Worm (Caenorhabditis elegans): Measurements from ENCODE around the gene pas-6.

Gene pas-6

DNA sequence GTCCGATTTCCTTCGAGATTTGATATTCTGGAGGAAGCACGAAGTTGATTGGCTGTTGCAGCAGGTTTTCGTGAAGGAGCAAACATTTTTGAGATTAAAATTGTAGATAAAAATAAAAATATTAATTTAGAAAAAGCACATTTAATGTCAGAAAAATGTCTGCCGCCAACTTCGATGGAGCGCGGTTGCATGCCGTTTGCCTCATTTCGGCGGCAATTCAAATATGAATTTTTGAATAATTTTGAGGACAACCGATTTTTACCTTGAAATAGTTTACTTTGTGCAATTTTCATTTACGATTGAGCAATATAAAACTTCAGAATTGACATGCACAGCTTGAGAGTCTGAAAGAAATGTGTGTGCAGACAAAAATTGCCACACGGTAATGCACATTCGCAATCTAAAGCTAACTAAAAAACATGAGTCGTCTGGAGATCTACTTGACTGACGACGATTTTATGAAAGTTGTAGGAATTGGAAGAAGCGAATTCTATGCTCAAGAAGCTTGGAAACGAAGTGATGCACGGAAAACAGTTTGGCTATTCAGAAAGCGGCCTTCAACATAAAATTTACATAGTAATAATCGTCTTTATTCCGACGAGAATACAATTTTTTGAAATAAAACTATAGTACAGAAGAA, 12.4 kb upstream of the pas-6 start, which contains the start of gene zhit-1 (continued):
- TF ChIP-seq jun-1 (tag; optimal IDR thresholded peaks at IDR 0.05) (no peak), nhr-71 (tag; optimal IDR thresholded peaks at IDR 0.05) (peak; percentile 47), mef-2 (tag; optimal IDR thresholded peaks at IDR 0.05) (no peak), nhr-47 (tag; optimal IDR thresholded peaks at IDR 0.05) (peak; percentile 52), tbx-2 (tag; optimal IDR thresholded peaks at IDR 0.05) (no peak), alr-1 (tag; optimal IDR thresholded peaks at IDR 0.05; ENCODE audit: borderline replicate concordance) (peak; percentile 85), aha-1 (tag; optimal IDR thresholded peaks at IDR 0.05) (no peak), irx-1 (tag; optimal IDR thresholded peaks at IDR 0.05) (no peak), C16A3.4 (tag; optimal IDR thresholded peaks at IDR 0.05) (peak; percentile 23), C04F5.9 (tag; optimal IDR thresholded peaks at IDR 0.05) (no peak)

DNA sequence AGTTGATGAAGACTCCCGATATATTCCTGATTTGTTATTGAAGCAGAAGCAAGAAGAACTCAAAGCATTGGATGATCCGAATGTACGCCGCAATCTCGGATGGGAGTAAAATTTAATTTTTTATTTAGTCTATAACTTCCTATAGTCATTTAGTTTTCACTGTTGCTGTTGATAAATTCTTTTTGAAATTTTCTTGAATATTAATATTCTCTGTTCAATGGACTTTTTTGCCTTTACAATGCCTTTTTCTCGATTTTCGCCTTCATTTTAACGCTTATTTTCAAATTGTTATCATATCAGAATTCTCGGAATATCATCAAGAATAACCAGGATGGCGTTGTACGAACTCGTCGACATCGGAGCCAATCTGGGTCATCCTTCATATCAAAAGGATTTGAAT, 10.2 kb upstream of the pas-6 start, which contains the start of gene crn-2:
Gene crn-2, plus strand, starts transcription at position 301 of the 400 bp plus-strand sequence.
- no peak for TF ChIP-seq aha-1 (tag; optimal IDR thresholded peaks at IDR 0.05)

DNA sequence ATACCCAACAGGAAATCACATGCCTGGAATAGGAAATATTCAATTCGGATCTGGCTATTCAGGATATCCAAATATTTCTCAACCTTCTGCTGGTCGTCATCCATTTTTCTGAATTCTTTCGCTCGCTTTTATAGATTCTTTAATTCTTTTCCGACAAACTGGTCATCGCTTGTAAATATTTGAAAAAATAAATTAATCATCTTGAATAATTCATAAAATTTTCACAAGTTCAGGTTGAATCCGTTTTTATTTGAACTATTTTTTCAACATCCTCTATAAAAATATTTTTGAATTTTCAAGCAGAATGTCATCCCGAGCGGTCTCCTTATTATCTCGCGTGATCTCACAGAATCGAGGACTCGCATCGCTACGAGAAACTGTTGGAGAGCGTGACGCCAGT, 9.3 kb upstream of the pas-6 start, which contains the start of gene mrpl-48:
Gene mrpl-48, plus strand, starts transcription at position 301 of the 400 bp plus-strand sequence.
- TF ChIP-seq zip-4 (GFP tag; optimal IDR thresholded peaks at IDR 0.05) (no peak), mdl-1 (tag; optimal IDR thresholded peaks at IDR 0.05) (no peak), unc-62 (GFP tag; optimal IDR thresholded peaks at IDR 0.05) (no peak), ces-1 (GFP tag; optimal IDR thresholded peaks at IDR 0.05) (no peak), egl-13 (tag; optimal IDR thresholded peaks at IDR 0.05) (no peak), elt-2 (tag; optimal IDR thresholded peaks at IDR 0.05) (no peak), hlh-4 (tag; optimal IDR thresholded peaks at IDR 0.05) (no peak), lir-3 (tag; optimal IDR thresholded peaks at IDR 0.05; ENCODE audit: poor library complexity) (no peak), sox-4 (tag; optimal IDR thresholded peaks at IDR 0.05) (no peak), mef-2 (tag; optimal IDR thresholded peaks at IDR 0.05) (no peak), blmp-1 (tag; optimal IDR thresholded peaks at IDR 0.05) (no peak), ceh-88 (GFP tag; IDR thresholded peaks at IDR 0.05) (no peak), lin-35 (GFP tag; optimal IDR thresholded peaks at IDR 0.05) (no peak), alr-1 (tag; optimal IDR thresholded peaks at IDR 0.05; ENCODE audit: borderline replicate concordance) (no peak), ceh-63 (GFP tag; optimal IDR thresholded peaks at IDR 0.05) (no peak)

DNA sequence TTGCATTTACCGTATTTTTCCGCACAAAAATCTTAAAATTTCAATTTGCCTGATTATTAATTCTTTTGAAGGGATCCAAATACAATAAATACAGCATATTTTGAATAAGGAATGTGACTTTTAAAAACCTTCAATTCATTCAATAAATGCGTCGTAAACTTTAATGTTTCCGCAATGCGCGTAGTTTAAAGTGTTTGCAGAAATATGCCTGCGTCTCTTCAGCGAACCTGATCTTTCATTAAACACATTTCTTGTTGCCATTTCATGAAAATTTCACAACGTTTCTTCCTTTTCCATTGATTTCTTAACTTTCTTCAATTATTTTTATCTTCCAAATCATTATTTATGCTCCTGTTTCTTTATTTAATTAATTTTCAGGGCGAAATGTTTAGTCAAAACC, 8.2 kb upstream of the pas-6 start, which contains the start of gene vps-37:
Gene vps-37, plus strand, starts transcription at position 378 of the 400 bp plus-strand sequence.
- peak; percentile 35 for TF ChIP-seq sox-4 (tag; optimal IDR thresholded peaks at IDR 0.05)
- TF ChIP-seq pqm-1 (tag; optimal IDR thresholded peaks at IDR 0.05), result no peak
- TF ChIP-seq efl-3 (GFP tag; optimal IDR thresholded peaks at IDR 0.05), result no peak
- TF ChIP-seq lin-39 (tag; optimal IDR thresholded peaks at IDR 0.05), result peak; percentile 61
- TF ChIP-seq F16B12.6 (tag; optimal IDR thresholded peaks at IDR 0.05), result peak; percentile 99
- TF ChIP-seq elt-3 (tag; optimal IDR thresholded peaks at IDR 0.05), result peak in 2 of 6 experiments; percentile 9 to 52
- no peak for TF ChIP-seq alr-1 (tag; optimal IDR thresholded peaks at IDR 0.05; ENCODE audit: borderline replicate concordance)
- peak; percentile 43 for TF ChIP-seq nhr-84 (tag; optimal IDR thresholded peaks at IDR 0.05)
- no peak for TF ChIP-seq nhr-76 (tag; optimal IDR thresholded peaks at IDR 0.05)
- no peak for TF ChIP-seq C34B4.2 (tag; optimal IDR thresholded peaks at IDR 0.05)
- no peak for TF ChIP-seq sptf-1 (tag; optimal IDR thresholded peaks at IDR 0.05)
- TF ChIP-seq blmp-1 (tag; optimal IDR thresholded peaks at IDR 0.05), result peak; percentile 62
- TF ChIP-seq mef-2 (tag; optimal IDR thresholded peaks at IDR 0.05), result peak; percentile 47
- TF ChIP-seq nhr-77 (tag; optimal IDR thresholded peaks at IDR 0.05), result no peak
- TF ChIP-seq nhr-85 (tag), result peak; percentile 81
- no peak for TF ChIP-seq ceh-63 (GFP tag; optimal IDR thresholded peaks at IDR 0.05)
- peak; percentile 94 for TF ChIP-seq mep-1 (tag; optimal IDR thresholded peaks at IDR 0.05)
- TF ChIP-seq jun-1 (tag; optimal IDR thresholded peaks at IDR 0.05), result no peak
- peak; percentile 53 for TF ChIP-seq zag-1 (tag; optimal IDR thresholded peaks at IDR 0.05)
- peak; percentile 69 for TF ChIP-seq irx-1 (tag; optimal IDR thresholded peaks at IDR 0.05)
- TF ChIP-seq snu-23 (GFP tag; optimal IDR thresholded peaks at IDR 0.05), result peak; percentile 88
- peak; percentile 78 for TF ChIP-seq lin-15B (tag; optimal IDR thresholded peaks at IDR 0.05)
- peak in 1 of 2 experiments; percentile 33 for TF ChIP-seq mdl-1 (tag; optimal IDR thresholded peaks at IDR 0.05)
- no peak for TF ChIP-seq hlh-17 (GFP tag; optimal IDR thresholded peaks at IDR 0.05; ENCODE audit: borderline replicate concordance)
- TF ChIP-seq fkh-4 (tag; optimal IDR thresholded peaks at IDR 0.05; ENCODE audit: borderline replicate concordance), result no peak
- TF ChIP-seq hlh-4 (tag; optimal IDR thresholded peaks at IDR 0.05), result no peak
- TF ChIP-seq lin-35 (GFP tag; optimal IDR thresholded peaks at IDR 0.05), result peak; percentile 88 to 90
- TF ChIP-seq nhr-47 (tag; optimal IDR thresholded peaks at IDR 0.05), result peak; percentile 82
- TF ChIP-seq ceh-90 (tag; optimal IDR thresholded peaks at IDR 0.05), result no peak
- peak; percentile 81 to 92 (median 86) for TF ChIP-seq ceh-82 (tag; optimal IDR thresholded peaks at IDR 0.05)
- TF ChIP-seq nhr-19 (GFP tag; conservative IDR thresholded peaks at IDR 0.05), result peak; percentile 82
- TF ChIP-seq unc-30 (tag; optimal IDR thresholded peaks at IDR 0.05), result peak; percentile 2
